Worm (Caenorhabditis elegans): ENCODE measurements around the gene zmp-1.

Gene zmp-1

ce11 chrIII:5932853-5933252 lies at the start of gene zmp-1:
TSS of gene zmp-1 (minus strand) at chrIII:5932953.
- no peak for TF ChIP-seq K02D7.2 (tag; optimal IDR thresholded peaks at IDR 0.05)

ce11 chrIII:5982026-5982425 lies 49.3 kb upstream of the zmp-1 start, which contains the start of gene frm-2:
TSS of gene frm-2 (minus strand) at chrIII:5982126.
- no peak for TF ChIP-seq madf-2 (tag; optimal IDR thresholded peaks at IDR 0.05)
- TF ChIP-seq pha-4 (tag; optimal IDR thresholded peaks at IDR 0.05) = no peak
- no peak for TF ChIP-seq pag-3 (tag; optimal IDR thresholded peaks at IDR 0.05; ENCODE audit: borderline replicate concordance)
- TF ChIP-seq sox-4 (tag; optimal IDR thresholded peaks at IDR 0.05) = no peak
- no peak for TF ChIP-seq ceh-2 (tag; optimal IDR thresholded peaks at IDR 0.05)
- no peak for TF ChIP-seq elt-2 (tag; optimal IDR thresholded peaks at IDR 0.05)
- no peak for TF ChIP-seq elt-4 (tag; optimal IDR thresholded peaks at IDR 0.05)
- TF ChIP-seq C38D4.7 (GFP tag; optimal IDR thresholded peaks at IDR 0.05) = no peak
- no peak for TF ChIP-seq ceh-18 (tag; optimal IDR thresholded peaks at IDR 0.05)
- no peak for TF ChIP-seq ttx-3 (tag; optimal IDR thresholded peaks at IDR 0.05)
- no peak for TF ChIP-seq dve-1 (tag; optimal IDR thresholded peaks at IDR 0.05)
- TF ChIP-seq fkh-10 (GFP tag; optimal IDR thresholded peaks at IDR 0.05) = no peak
- TF ChIP-seq ceh-19 (GFP tag; optimal IDR thresholded peaks at IDR 0.05) = no peak
- no peak for TF ChIP-seq C08G9.2 (tag; optimal IDR thresholded peaks at IDR 0.05)
- TF ChIP-seq mec-3 (tag; optimal IDR thresholded peaks at IDR 0.05; ENCODE audit: borderline replicate concordance) = no peak
- no peak for TF ChIP-seq lim-6 (tag; optimal IDR thresholded peaks at IDR 0.05)

ce11 chrIII:5981407-5981806 lies 48.7 kb upstream of the zmp-1 start:
- TF ChIP-seq hlh-15 (tag; optimal IDR thresholded peaks at IDR 0.05) (no peak), unc-42 (tag; optimal IDR thresholded peaks at IDR 0.05) (no peak), hlh-30 (tag; optimal IDR thresholded peaks at IDR 0.05; ENCODE audit: insufficient read depth) (no peak), elt-2 (tag; optimal IDR thresholded peaks at IDR 0.05) (peak; percentile 94)

ce11 chrIII:5980274-5980918 lies 47.6 kb upstream of the zmp-1 start:
- TF ChIP-seq hlh-8 (tag; optimal IDR thresholded peaks at IDR 0.05) (peak; percentile 85), pax-1 (tag; optimal IDR thresholded peaks at IDR 0.05) (peak; percentile 82), ceh-24 (tag; optimal IDR thresholded peaks at IDR 0.05) (no peak)

ce11 chrIII:5976021-5976420 lies 43.3 kb upstream of the zmp-1 start:
- TF ChIP-seq fkh-6 (tag; optimal IDR thresholded peaks at IDR 0.05) (no peak), sdc-2 (tag; optimal IDR thresholded peaks at IDR 0.05) (no peak), ceh-45 (GFP tag; IDR thresholded peaks at IDR 0.05) (no peak), hlh-8 (tag; optimal IDR thresholded peaks at IDR 0.05) (peak; percentile 64), eyg-1 (tag; optimal IDR thresholded peaks at IDR 0.05) (no peak), ref-2 (tag; optimal IDR thresholded peaks at IDR 0.05) (peak; percentile 1)

ce11 chrIII:5975005-5975730 lies 42.4 kb upstream of the zmp-1 start, which contains the start of gene mlp-1:
TSS of gene mlp-1 (minus strand) at chrIII:5975055.
- no peak for TF ChIP-seq K09A11.1 (tag; optimal IDR thresholded peaks at IDR 0.05; ENCODE audit: insufficient read depth)
- TF ChIP-seq ceh-48 (tag; optimal IDR thresholded peaks at IDR 0.05) = no peak
- no peak for TF ChIP-seq sox-4 (tag; optimal IDR thresholded peaks at IDR 0.05)
- TF ChIP-seq lim-6 (tag; optimal IDR thresholded peaks at IDR 0.05) = no peak

All from whole organism, late embryonic.